Fruit fly (Drosophila melanogaster) whole organism: ENCODE results near the gene CG42249.

Experiments
- CG8478 ChIP-seq: fragments of >200 bp; optimal IDR thresholded peaks from 2 replicates; lab custom pipeline; 2018; ENCODE audit warnings: inconsistent platforms
- Dll ChIP-seq: fragments of >200 bp; optimal IDR thresholded peaks from 2 replicates; lab custom pipeline; 2017
- EcR ChIP-seq, 2 experiments: fragments of >200 bp; optimal IDR thresholded peaks; 2 replicates each; lab custom pipeline; 2017; ENCODE audit warnings: missing biosample characterization in 2 of 2, missing genetic modification characterization in 2 of 2, missing genetic modification reagents in 2 of 2
- pan ChIP-seq: fragments of >200 bp; optimal IDR thresholded peaks from 2 replicates; lab custom pipeline; 2017
- psq ChIP-seq: fragments of >200 bp; optimal IDR thresholded peaks from 2 replicates; lab custom pipeline; 2017
- usp ChIP-seq: fragments of >200 bp; optimal IDR thresholded peaks from 2 replicates; lab custom pipeline; 2017; ENCODE audit warnings: missing biosample characterization, missing genetic modification characterization, mixed read lengths

CG42249 gene

DNA sequence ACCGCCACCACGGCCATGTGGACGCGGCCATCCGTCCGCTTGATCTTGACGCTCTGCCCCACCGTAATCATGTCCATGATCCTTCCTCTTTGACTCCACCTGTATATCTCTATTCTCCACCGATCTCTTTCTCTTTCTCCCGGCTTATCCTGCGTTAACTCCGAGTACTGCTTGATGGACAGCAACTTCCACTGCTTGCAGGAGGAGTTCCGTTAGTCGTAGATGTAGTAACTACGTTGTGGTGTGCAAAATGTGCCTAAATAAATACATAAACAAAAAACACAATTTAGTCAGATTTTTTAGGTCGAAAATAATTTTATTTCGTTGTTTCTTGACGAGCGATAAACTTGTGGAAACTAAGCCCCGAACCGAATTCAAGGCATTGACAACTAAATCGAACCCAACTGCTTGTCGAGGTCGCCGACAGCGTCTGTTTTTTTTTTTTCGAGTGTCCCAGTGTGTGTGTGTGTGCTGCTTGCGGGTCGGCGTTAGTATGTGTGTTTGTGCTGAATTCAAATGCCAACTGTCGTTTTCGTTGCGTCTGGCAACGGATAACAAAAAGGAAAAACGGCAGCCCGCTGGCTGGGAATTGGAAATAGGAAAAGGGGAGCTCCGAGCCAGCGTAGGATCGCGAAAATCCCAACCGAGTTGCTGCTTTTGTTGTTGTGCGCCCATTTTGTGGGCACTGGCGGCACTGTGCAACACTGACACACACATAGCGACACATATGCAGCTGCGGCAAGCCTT is 39.9 kb downstream of the CG42249 start:
- TF ChIP-seq psq: no peak
- TF ChIP-seq pan (lab: Kevin White, UChicago): no peak
- no peak for TF ChIP-seq Dll (lab: Kevin White, UChicago)
- TF ChIP-seq usp (GFP tag; lab: Kevin White, UChicago): no peak
- no peak for TF ChIP-seq CG8478 (lab: Kevin White, UChicago)
- TF ChIP-seq EcR (GFP tag; optimal IDR thresholded peaks at IDR 0.05; lab: Kevin White, UChicago): no peak

DNA sequence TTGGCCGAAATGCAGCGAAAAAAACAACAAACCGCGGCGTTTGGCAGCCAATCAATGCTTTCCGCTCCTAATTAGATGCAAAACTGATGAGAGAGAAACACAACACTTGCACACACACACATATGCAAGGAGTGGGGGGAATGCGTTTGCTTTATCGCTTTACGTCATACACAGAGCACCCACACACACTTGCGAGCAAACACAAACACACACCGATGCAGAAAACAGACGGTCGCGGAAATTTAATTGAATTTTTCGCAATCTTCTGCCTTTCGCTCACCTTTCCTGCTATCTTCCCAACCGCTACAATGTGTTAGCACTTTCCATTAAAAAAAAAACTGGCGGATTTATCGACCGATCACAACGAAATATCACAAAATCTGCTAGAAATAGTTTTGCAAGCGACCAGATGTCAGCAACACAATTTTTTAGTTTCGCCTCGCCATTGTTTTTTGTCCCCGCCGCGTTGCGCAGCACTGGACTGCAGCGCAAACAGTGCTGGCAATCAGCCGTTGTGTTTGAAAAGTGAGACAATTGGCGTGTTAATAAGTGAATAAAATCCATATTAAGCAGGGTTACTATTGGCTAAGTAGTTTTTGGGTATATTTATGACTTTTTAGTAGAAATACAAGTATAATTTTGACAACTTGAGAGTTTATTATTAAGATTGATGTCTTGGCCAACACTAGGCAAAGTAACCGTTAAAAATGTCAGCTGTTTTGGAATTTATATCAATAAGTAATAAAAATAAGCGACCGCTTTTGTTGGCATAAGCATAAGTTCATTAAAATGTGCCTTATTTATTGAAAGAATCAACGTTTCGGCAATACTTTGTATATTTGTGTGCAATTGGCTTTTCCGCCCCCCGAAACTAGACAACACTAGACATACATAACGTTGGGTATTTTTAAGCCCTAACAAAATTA is 40.8 kb downstream of the CG42249 start, which contains the start of gene Klp10A:
Gene Klp10A, minus strand, starts transcription at position 532 of the 926 bp plus-strand sequence.
- TF ChIP-seq CG8478 (lab: Kevin White, UChicago) (no peak), pan (lab: Kevin White, UChicago) (no peak), psq (no peak), Dll (lab: Kevin White, UChicago) (no peak), usp (GFP tag; lab: Kevin White, UChicago) (no peak), EcR (GFP tag; optimal IDR thresholded peaks at IDR 0.05; lab: Kevin White, UChicago) (no peak)

DNA sequence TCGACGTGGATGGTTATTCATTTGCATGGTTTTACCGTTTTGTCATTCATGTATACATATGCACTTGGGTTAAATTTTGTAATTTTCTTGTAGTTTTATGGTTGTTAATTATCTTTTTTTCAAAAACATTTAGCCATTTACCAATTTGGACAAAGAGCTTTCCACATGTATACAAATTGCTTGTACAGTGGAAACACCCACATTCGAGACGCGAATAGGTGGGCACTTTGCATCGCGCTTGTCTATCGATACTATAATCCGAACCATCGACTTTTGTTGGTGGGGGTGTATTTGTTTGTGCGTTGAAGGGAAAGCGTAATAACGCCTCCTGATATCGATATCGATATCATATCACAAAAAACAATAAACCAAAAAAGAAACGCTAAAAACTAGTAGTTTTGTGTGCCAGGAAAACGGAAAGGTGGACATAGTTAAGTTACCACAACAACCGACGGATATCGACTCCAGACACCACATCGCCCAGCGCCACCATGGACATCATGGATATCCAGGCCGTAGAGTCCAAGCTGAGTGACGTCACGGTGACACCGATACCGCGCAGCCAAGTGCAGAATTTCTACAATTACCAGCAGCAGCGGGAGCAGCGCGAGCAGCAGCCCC is 41.6 kb downstream of the CG42249 start, which contains the start of gene CDK2AP1:
Gene CDK2AP1, plus strand, starts transcription at position 294 of the 621 bp plus-strand sequence.
- TF ChIP-seq Dll (lab: Kevin White, UChicago): no peak
- TF ChIP-seq EcR (GFP tag; optimal IDR thresholded peaks at IDR 0.05; lab: Kevin White, UChicago): no peak
- TF ChIP-seq CG8478 (lab: Kevin White, UChicago): no peak
- no peak for TF ChIP-seq psq
- TF ChIP-seq usp (GFP tag; lab: Kevin White, UChicago): no peak
- no peak for TF ChIP-seq pan (lab: Kevin White, UChicago)

DNA sequence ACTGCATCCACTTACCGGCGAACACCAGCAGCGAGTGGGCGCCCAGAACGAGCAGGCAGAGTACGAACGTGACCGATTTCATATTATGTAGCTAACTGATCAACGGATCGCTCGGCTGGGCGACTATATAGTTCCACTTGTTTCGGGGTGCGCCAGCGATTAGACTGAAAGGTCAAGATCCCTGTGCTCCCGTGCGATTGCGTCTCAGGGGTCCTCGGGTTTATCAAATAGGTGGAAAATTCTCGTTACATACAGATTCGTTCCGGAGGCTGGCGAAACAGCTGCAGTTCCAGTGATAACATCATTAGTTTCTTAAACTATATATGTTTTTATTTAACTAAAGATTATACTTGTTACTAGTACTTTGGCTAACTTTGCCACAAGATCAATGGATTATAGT is 44.1 kb downstream of the CG42249 start, which contains the start of gene ssp7:
Gene ssp7, minus strand, starts transcription at position 101 of the 400 bp plus-strand sequence.
- TF ChIP-seq EcR (GFP tag; optimal IDR thresholded peaks at IDR 0.05; lab: Kevin White, UChicago) (no peak), Dll (lab: Kevin White, UChicago) (no peak), pan (lab: Kevin White, UChicago) (no peak), usp (GFP tag; lab: Kevin White, UChicago) (no peak), CG8478 (lab: Kevin White, UChicago) (no peak), psq (no peak)

DNA sequence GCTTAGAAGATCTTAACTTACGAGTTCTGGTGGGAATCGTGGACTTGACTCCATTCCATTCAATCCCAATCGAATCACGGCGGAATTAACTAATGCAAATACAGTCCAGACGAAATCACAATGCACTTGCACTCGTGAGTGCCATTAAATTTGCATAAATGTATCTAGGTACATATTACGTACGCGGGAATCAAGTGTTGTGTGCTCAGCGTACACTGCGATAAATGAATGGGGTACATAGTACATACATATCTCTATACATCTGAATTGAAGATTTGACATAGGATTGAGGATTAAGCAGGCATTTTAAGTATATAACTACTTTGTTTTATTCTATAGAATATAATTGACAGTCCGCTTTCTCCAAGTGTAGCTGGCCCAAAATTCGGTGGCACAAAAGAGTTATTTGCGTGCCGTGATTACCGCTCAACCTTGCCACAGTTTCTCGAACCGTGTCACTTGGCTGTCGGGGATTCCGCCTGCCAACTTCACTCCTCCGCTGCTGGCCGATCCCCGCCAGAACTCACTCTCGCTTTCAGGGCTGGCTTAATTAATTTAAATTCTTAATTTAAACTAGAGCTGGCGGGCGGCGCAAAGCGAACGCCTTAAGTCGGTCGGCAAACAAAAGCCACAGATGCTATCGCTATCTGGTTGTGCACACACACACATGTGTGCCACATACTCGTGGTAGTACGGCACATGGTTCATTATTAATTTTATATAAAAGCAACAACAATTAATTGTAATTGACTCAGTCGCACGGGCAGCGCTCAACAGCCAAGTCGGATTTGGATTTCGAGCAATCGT is 45.9 kb downstream of the CG42249 start, which contains the start of the genes CG15199 and CG15202:
Gene CG15199, minus strand, starts transcription at position 51 of the 807 bp plus-strand sequence.
Gene CG15202, plus strand, starts transcription at position 757 of the 807 bp plus-strand sequence.
- no peak for TF ChIP-seq pan (lab: Kevin White, UChicago)
- no peak for TF ChIP-seq CG8478 (lab: Kevin White, UChicago)
- no peak for TF ChIP-seq psq
- no peak for TF ChIP-seq EcR (GFP tag; optimal IDR thresholded peaks at IDR 0.05; lab: Kevin White, UChicago)
- TF ChIP-seq Dll (lab: Kevin White, UChicago): no peak
- TF ChIP-seq usp (GFP tag; lab: Kevin White, UChicago): no peak

DNA sequence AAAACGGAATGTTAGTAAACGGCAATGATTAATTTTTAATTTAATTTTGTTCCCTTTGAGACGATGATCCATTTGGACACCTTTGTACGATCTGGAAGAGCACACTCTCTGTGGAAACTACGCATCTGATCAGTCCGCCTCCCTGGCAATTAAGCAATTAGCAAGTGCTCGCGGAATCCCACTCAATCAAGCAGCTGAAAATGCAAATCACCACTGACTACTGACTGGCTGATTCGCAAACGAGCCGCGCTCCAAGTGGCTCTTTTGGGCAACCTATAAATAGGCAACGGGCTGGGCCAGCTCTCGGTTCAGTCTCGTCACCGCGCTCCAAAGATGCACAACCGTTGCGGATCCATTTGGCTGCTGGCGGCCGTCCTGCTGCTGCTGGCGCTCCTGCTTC is 47.7 kb downstream of the CG42249 start, which contains the start of gene CG15201:
Gene CG15201, plus strand, starts transcription at position 301 of the 400 bp plus-strand sequence.
- TF ChIP-seq CG8478 (lab: Kevin White, UChicago) (no peak), EcR (GFP tag; optimal IDR thresholded peaks at IDR 0.05; lab: Kevin White, UChicago) (no peak), pan (lab: Kevin White, UChicago) (no peak), usp (GFP tag; lab: Kevin White, UChicago) (no peak)

DNA sequence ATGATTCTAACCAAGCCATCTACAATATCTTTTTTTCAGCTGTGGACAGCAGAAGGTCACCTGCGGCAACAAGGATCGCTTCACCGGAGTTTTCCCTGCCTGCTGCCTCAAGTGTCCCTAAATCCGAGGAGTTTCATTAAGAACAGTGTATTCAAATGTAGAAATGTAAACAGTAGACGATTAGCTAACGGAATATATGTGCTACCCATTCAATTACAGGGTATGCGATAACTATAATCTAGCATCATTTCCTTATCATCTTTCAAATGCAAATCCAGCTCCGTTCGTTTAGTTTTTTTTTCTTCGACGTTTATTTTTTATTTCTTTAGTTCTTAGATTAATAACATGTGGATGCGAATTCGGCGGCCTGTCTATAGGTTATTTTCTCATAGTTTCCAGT is 48.5 kb downstream of the CG42249 start:
- no peak for TF ChIP-seq EcR (GFP tag; optimal IDR thresholded peaks at IDR 0.05; lab: Kevin White, UChicago)
- TF ChIP-seq psq: no peak
- no peak for TF ChIP-seq pan (lab: Kevin White, UChicago)
- TF ChIP-seq CG8478 (lab: Kevin White, UChicago): no peak
- TF ChIP-seq usp (GFP tag; lab: Kevin White, UChicago): no peak
- TF ChIP-seq Dll (lab: Kevin White, UChicago): no peak

DNA sequence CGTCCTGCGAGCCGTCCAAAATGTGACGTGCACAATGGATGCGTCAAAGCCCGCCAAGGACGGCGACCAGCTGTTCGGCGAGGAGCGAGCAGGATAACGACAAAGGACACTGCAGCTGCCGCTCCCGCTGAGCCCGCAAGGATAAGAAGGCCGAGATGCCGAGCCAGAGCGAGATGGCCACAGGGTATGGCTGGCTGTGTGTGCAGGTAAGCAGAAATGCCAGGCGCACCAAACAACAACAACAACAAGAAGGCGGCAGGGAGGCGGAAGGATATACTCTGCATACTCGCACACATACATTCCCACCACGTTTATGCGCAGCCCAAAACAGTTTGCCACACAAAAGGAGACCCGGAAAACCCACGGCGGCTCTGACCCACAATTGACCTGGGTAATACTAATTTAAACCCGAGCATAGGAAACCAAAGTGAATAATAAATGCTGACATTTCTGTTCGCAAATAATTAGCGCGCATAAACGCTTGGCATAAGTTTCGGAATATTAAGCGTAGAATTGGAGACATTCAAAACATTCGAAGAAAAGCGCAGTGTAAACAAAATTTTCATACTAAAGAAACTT is 50.6 kb downstream of the CG42249 start:
- no peak for TF ChIP-seq pan (lab: Kevin White, UChicago)
- TF ChIP-seq psq: no peak
- TF ChIP-seq Dll (lab: Kevin White, UChicago): no peak
- no peak for TF ChIP-seq usp (GFP tag; lab: Kevin White, UChicago)
- TF ChIP-seq EcR (GFP tag; optimal IDR thresholded peaks at IDR 0.05; lab: Kevin White, UChicago): no peak
- TF ChIP-seq CG8478 (lab: Kevin White, UChicago): no peak

DNA sequence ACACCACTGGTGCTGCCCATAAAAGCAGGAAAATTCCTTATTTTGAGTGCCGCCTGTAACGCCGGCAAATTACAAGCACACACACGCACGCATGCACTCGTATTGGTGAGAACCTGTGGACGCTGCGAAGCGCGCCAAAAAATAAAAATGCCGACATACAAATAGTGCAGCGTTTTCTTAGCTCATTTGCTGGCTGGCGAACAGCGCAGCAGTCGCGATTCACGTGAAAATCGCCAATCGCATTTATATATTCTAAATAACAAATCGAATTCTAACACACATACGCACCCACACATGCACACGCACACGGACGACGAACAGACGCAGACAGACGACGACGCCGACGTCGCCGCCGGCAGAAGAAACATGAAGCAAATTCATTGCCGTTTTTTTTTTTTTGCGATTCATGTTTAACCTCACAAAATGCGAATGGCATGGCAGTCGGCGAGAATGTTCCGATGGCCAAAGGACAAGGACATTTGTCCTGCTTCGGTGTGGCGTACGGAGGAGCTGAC is 51.5 kb downstream of the CG42249 start:
- TF ChIP-seq usp (GFP tag; lab: Kevin White, UChicago): no peak
- TF ChIP-seq CG8478 (lab: Kevin White, UChicago): no peak
- no peak for TF ChIP-seq Dll (lab: Kevin White, UChicago)
- TF ChIP-seq EcR (GFP tag; optimal IDR thresholded peaks at IDR 0.05; lab: Kevin White, UChicago): no peak
- no peak for TF ChIP-seq pan (lab: Kevin White, UChicago)
- TF ChIP-seq psq: no peak
